Fruit fly (Drosophila melanogaster) whole organism, pupa: ENCODE results near the gene CG16888.

Experiments used
- CG17806 ChIP-seq: fragments of 200-800 bp; sonication (Bioruptor generic); optimal IDR thresholded peaks from 2 replicates; lab custom pipeline; 2018; ENCODE audit warnings: missing biosample characterization, mild to moderate bottlenecking, missing genetic modification characterization, moderate library complexity
- CG9948 ChIP-seq: fragments of 200-800 bp; sonication (Bioruptor generic); optimal IDR thresholded peaks from 2 replicates; lab custom pipeline; 2018; ENCODE audit warnings: missing biosample characterization, mild to moderate bottlenecking, missing genetic modification characterization, moderate library complexity

DNA sequence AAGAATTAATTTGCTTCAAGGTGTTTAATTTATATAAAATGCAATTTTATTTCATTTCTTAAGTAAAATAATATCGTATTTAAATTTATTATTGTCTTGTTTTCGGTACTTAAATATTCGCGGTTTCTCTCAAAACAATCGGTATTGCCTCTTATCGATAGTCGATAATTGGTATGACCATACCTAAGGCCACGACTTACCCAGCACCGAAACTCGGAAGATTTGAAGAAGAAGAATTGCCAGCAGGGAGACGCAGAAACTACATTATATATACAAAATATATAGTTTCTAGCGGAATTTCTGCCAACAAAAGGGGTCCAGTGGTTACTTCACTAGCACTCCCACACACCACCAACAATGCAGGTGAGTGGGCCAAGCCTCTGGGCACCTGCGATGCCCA, 42.2 kb downstream of the CG16888 start:
- no peak for TF ChIP-seq CG17806 (tag; lab: Kevin White, UChicago)
- TF ChIP-seq CG9948, result no peak
